Worm (Caenorhabditis elegans) whole organism, L1 larva: ENCODE results near the gene C06C3.10.
A peak's percentile ranks its signal among the peaks of the same experiment; 100 is the strongest.

Source experiments
- C34B4.2 ChIP-seq: sonication (generic microtip); optimal IDR thresholded peaks from 2 replicates; lab custom pipeline; 2017; ENCODE audit warnings: mild to moderate bottlenecking, missing genetic modification characterization, missing compliant biosample characterization
- F16B12.6 ChIP-seq: fragments of 150-350 bp; optimal IDR thresholded peaks from 2 replicates; lab custom pipeline; 2014; ENCODE audit warnings: missing biosample characterization, missing genetic modification characterization
- Y116A8C.19 ChIP-seq: sonication (generic microtip); optimal IDR thresholded peaks from 2 replicates; lab custom pipeline; 2016; ENCODE audit warnings: missing compliant biosample characterization, missing genetic modification characterization, borderline replicate concordance
- alr-1 ChIP-seq: fragments of 200-800 bp; sonication (Bioruptor generic); optimal IDR thresholded peaks from 2 replicates; lab custom pipeline; 2018; ENCODE audit warnings: borderline replicate concordance, mild to moderate bottlenecking, missing genetic modification characterization, missing compliant biosample characterization
- aly-2 ChIP-seq: fragments of 150-350 bp; optimal IDR thresholded peaks from 2 replicates; lab custom pipeline; 2014; ENCODE audit warnings: missing biosample characterization, missing genetic modification characterization
- ama-1 ChIP-seq: fragments of 150-350 bp; optimal IDR thresholded peaks from 2 replicates; lab custom pipeline; 2014
- ceh-63 ChIP-seq: fragments of 200-800 bp; sonication (Bioruptor generic); optimal IDR thresholded peaks from 2 replicates; lab custom pipeline; 2018; ENCODE audit warnings: mild to moderate bottlenecking, missing genetic modification characterization, missing compliant biosample characterization
- ceh-88 ChIP-seq: fragments of 200-800 bp; sonication (Bioruptor generic); IDR thresholded peaks from 2 replicates; pipeline ENCODE4 v1.3.6; 2022; ENCODE audit warnings: missing genetic modification characterization, missing compliant biosample characterization
- ceh-90 ChIP-seq: sonication (generic microtip); optimal IDR thresholded peaks from 2 replicates; lab custom pipeline; 2016; ENCODE audit warnings: missing genetic modification characterization, missing compliant biosample characterization
- ces-1 ChIP-seq: fragments of 150-350 bp; optimal IDR thresholded peaks from 2 replicates; lab custom pipeline; 2014; ENCODE audit warnings: missing biosample characterization, missing genetic modification reagents, missing genetic modification characterization
- dpl-1 ChIP-seq, 3 experiments: fragments of 150-350 bp in 2 of 3; sonication (generic microtip) in 1 of 3; optimal IDR thresholded peaks; 2 replicates each; lab custom pipeline; 2014 to 2017; ENCODE audit warnings: missing biosample characterization in 3 of 3, missing genetic modification characterization in 3 of 3, missing genetic modification reagents in 3 of 3
- dsc-1 ChIP-seq: sonication (generic microtip); optimal IDR thresholded peaks from 2 replicates; lab custom pipeline; 2016; ENCODE audit warnings: mild to moderate bottlenecking, missing genetic modification characterization, missing compliant biosample characterization
- efl-3 ChIP-seq: fragments of 200-800 bp; sonication (Bioruptor generic); optimal IDR thresholded peaks from 2 replicates; lab custom pipeline; 2018; ENCODE audit warnings: mild to moderate bottlenecking, missing genetic modification characterization, missing compliant biosample characterization
- egl-27 ChIP-seq, 2 experiments: fragments of 150-350 bp in 1 of 2; sonication (generic microtip); optimal IDR thresholded peaks; 3 replicates each; lab custom pipeline; 2017 to 2018; ENCODE audit warnings: missing biosample characterization in 2 of 2, missing genetic modification characterization in 2 of 2, missing genetic modification reagents in 2 of 2
- elt-3 ChIP-seq, 6 experiments: fragments of 150-350 bp in 1 of 6; sonication (generic microtip); optimal IDR thresholded peaks; 2 replicates each; lab custom pipeline; 2017 to 2018; ENCODE audit warnings: missing biosample characterization in 6 of 6, missing genetic modification characterization in 6 of 6, inconsistent platforms in 1 of 6
- ets-5 ChIP-seq: fragments of 200-800 bp; sonication (Bioruptor generic); IDR thresholded peaks from 2 replicates; pipeline ENCODE4 v1.3.6; 2022; ENCODE audit warnings: missing genetic modification characterization, missing compliant biosample characterization
- fkh-10 ChIP-seq: sonication (generic microtip); optimal IDR thresholded peaks from 2 replicates; lab custom pipeline; 2017; ENCODE audit warnings: missing biosample characterization, missing genetic modification reagents, missing genetic modification characterization
- fkh-8 ChIP-seq: sonication (generic microtip); optimal IDR thresholded peaks from 2 replicates; lab custom pipeline; 2016; ENCODE audit warnings: mild to moderate bottlenecking, missing genetic modification characterization, missing compliant biosample characterization
- fos-1 ChIP-seq: fragments of 150-350 bp; optimal IDR thresholded peaks from 2 replicates; lab custom pipeline; 2014; ENCODE audit warnings: missing biosample characterization, missing genetic modification characterization
- hlh-17 ChIP-seq: fragments of 200-800 bp; sonication (Bioruptor generic); optimal IDR thresholded peaks from 2 replicates; lab custom pipeline; 2018; ENCODE audit warnings: missing genetic modification characterization, mild to moderate bottlenecking, missing compliant biosample characterization, moderate library complexity, borderline replicate concordance
- hpl-2 ChIP-seq: fragments of 150-350 bp; optimal IDR thresholded peaks from 2 replicates; lab custom pipeline; 2014; ENCODE audit warnings: missing biosample characterization, missing genetic modification reagents, missing genetic modification characterization
- irx-1 ChIP-seq: sonication (generic microtip); optimal IDR thresholded peaks from 2 replicates; lab custom pipeline; 2016; ENCODE audit warnings: missing genetic modification characterization, missing compliant biosample characterization
- lin-13 ChIP-seq: fragments of 150-350 bp; optimal IDR thresholded peaks from 2 replicates; lab custom pipeline; 2014; ENCODE audit warnings: missing biosample characterization, missing genetic modification reagents, missing genetic modification characterization
- lin-14 ChIP-seq: fragments of 200-800 bp; sonication (Bioruptor generic); optimal IDR thresholded peaks from 2 replicates; lab custom pipeline; 2018; ENCODE audit warnings: mild to moderate bottlenecking, missing genetic modification characterization, moderate library complexity, missing compliant biosample characterization
- lin-15B ChIP-seq: fragments of 150-350 bp; sonication (generic microtip); optimal IDR thresholded peaks from 3 replicates; lab custom pipeline; 2014; ENCODE audit warnings: missing biosample characterization, missing genetic modification characterization
- lsy-2 ChIP-seq, 2 experiments: fragments of 150-350 bp; optimal IDR thresholded peaks; 2 replicates each; lab custom pipeline; 2014; ENCODE audit warnings: missing biosample characterization in 2 of 2, missing genetic modification characterization in 2 of 2
- mab-9 ChIP-seq: fragments of 200-800 bp; sonication (Bioruptor generic); IDR thresholded peaks from 2 replicates; pipeline ENCODE4 v1.3.6; 2022; ENCODE audit warnings: missing genetic modification reagents, missing genetic modification characterization, missing compliant biosample characterization
- mdl-1 ChIP-seq, 2 experiments: fragments of 150-350 bp; optimal IDR thresholded peaks; 2 replicates each; lab custom pipeline; 2014 to 2017; ENCODE audit warnings: missing biosample characterization in 2 of 2, missing genetic modification characterization in 2 of 2, inconsistent platforms in 1 of 2
- mef-2 ChIP-seq: fragments of 150-350 bp; optimal IDR thresholded peaks from 2 replicates; lab custom pipeline; 2014; ENCODE audit warnings: missing biosample characterization, missing genetic modification characterization
- nhr-11 ChIP-seq: fragments of 150-350 bp; optimal IDR thresholded peaks from 2 replicates; lab custom pipeline; 2014; ENCODE audit warnings: missing biosample characterization, missing genetic modification characterization
- nhr-19 ChIP-seq: fragments of 200-800 bp; sonication (Bioruptor generic); conservative IDR thresholded peaks from 2 replicates; pipeline ENCODE4 v1.3.6; 2022; ENCODE audit warnings: missing genetic modification characterization, missing compliant biosample characterization
- nhr-237 ChIP-seq: fragments of 150-350 bp; optimal IDR thresholded peaks from 2 replicates; lab custom pipeline; 2014; ENCODE audit warnings: missing biosample characterization, missing genetic modification characterization
- nhr-47 ChIP-seq: sonication (generic microtip); optimal IDR thresholded peaks from 2 replicates; lab custom pipeline; 2016; ENCODE audit warnings: mild to moderate bottlenecking, missing genetic modification characterization, moderate library complexity, missing compliant biosample characterization
- nhr-71 ChIP-seq: sonication (generic microtip); optimal IDR thresholded peaks from 2 replicates; lab custom pipeline; 2016; ENCODE audit warnings: mild to moderate bottlenecking, missing genetic modification characterization, moderate library complexity, missing compliant biosample characterization
- nhr-76 ChIP-seq: sonication (generic microtip); optimal IDR thresholded peaks from 2 replicates; lab custom pipeline; 2017; ENCODE audit warnings: missing biosample characterization, missing genetic modification characterization
- nhr-77 ChIP-seq: fragments of 150-350 bp; optimal IDR thresholded peaks from 2 replicates; lab custom pipeline; 2014; ENCODE audit warnings: missing biosample characterization, missing genetic modification characterization
- nhr-84 ChIP-seq: sonication (generic microtip); optimal IDR thresholded peaks from 2 replicates; lab custom pipeline; 2017; ENCODE audit warnings: missing biosample characterization, missing genetic modification characterization
- nhr-85 ChIP-seq: sonication (generic microtip); peaks from one replicate; lab custom pipeline; 2016; ENCODE audit warnings: missing genetic modification characterization, inconsistent platforms, missing compliant biosample characterization
- nhr-90 ChIP-seq: sonication (generic microtip); optimal IDR thresholded peaks from 2 replicates; lab custom pipeline; 2016; ENCODE audit warnings: mild to moderate bottlenecking, missing genetic modification characterization, missing compliant biosample characterization; ENCODE audit not compliant: poor library complexity
- pag-3 ChIP-seq: sonication (generic microtip); optimal IDR thresholded peaks from 2 replicates; lab custom pipeline; 2017; ENCODE audit warnings: missing genetic modification characterization, mild to moderate bottlenecking, missing compliant biosample characterization, antibody characterized with exemption, borderline replicate concordance; ENCODE audit not compliant: insufficient read depth
- pqm-1 ChIP-seq: sonication (generic microtip); optimal IDR thresholded peaks from 3 replicates; lab custom pipeline; 2017; ENCODE audit warnings: missing biosample characterization, missing genetic modification characterization
- rnt-1 ChIP-seq: sonication (generic microtip); optimal IDR thresholded peaks from 2 replicates; lab custom pipeline; 2016; ENCODE audit warnings: mild to moderate bottlenecking, missing genetic modification characterization, moderate library complexity, missing compliant biosample characterization
- skn-1 ChIP-seq: fragments of 150-350 bp; optimal IDR thresholded peaks from 2 replicates; lab custom pipeline; 2014; ENCODE audit warnings: missing biosample characterization, missing genetic modification characterization
- snpc-4 ChIP-seq: fragments of 150-350 bp; optimal IDR thresholded peaks from 2 replicates; lab custom pipeline; 2014; ENCODE audit warnings: missing biosample characterization, missing genetic modification characterization
- sox-4 ChIP-seq: sonication (generic microtip); optimal IDR thresholded peaks from 2 replicates; lab custom pipeline; 2016; ENCODE audit warnings: missing genetic modification characterization, missing compliant biosample characterization
- sptf-1 ChIP-seq: fragments of 150-350 bp; optimal IDR thresholded peaks from 2 replicates; lab custom pipeline; 2014; ENCODE audit warnings: missing biosample characterization, missing genetic modification characterization
- sup-37 ChIP-seq: fragments of 200-800 bp; sonication (Bioruptor generic); optimal IDR thresholded peaks from 2 replicates; lab custom pipeline; 2018; ENCODE audit warnings: mild to moderate bottlenecking, missing genetic modification characterization, missing compliant biosample characterization
- swsn-7 ChIP-seq: sonication (generic microtip); optimal IDR thresholded peaks from 2 replicates; lab custom pipeline; 2016; ENCODE audit warnings: missing genetic modification characterization, missing compliant biosample characterization
- tbx-2 ChIP-seq: sonication (generic microtip); optimal IDR thresholded peaks from 2 replicates; lab custom pipeline; 2016; ENCODE audit warnings: missing genetic modification characterization, missing compliant biosample characterization
- zip-4 ChIP-seq: fragments of 200-800 bp; sonication (Bioruptor generic); optimal IDR thresholded peaks from 2 replicates; lab custom pipeline; 2018; ENCODE audit warnings: mild to moderate bottlenecking, missing genetic modification characterization, moderate library complexity, missing compliant biosample characterization
- ztf-11 ChIP-seq, 2 experiments: sonication (generic microtip); optimal IDR thresholded peaks; 2 replicates each; lab custom pipeline; 2016 to 2017; ENCODE audit warnings: missing genetic modification characterization in 2 of 2, missing biosample characterization in 1 of 2, missing compliant biosample characterization in 1 of 2
- ztf-4 ChIP-seq: fragments of 150-350 bp; optimal IDR thresholded peaks from 2 replicates; lab custom pipeline; 2014; ENCODE audit warnings: missing biosample characterization, missing genetic modification characterization

C06C3.10 gene

ce11 chrII:9356723-9357122, 20.3 kb downstream of the C06C3.10 start (continued):
- TF ChIP-seq sup-37 (GFP tag; lab: Kevin White, UChicago) (no peak), pag-3 (no peak), mef-2 (no peak), skn-1 (tag; lab: Kevin White, UChicago) (peak; percentile 34), ceh-88 (no peak), snpc-4 (tag; lab: Kevin White, UChicago) (no peak), aly-2 (tag; lab: Kevin White, UChicago) (no peak), lin-15B (tag; lab: Kevin White, UChicago) (no peak), ceh-63 (GFP tag; lab: Kevin White, UChicago) (no peak), ama-1 (lab: Kevin White, UChicago) (no peak), elt-3 (tag; optimal IDR thresholded peaks at IDR 0.05; lab: Kevin White, UChicago) (peak in 1 of 6 experiments; percentile 60), irx-1 (no peak), hlh-17 (no peak), mab-9 (no peak), ceh-90 (no peak), ces-1 (GFP tag; lab: Kevin White, UChicago) (no peak), ets-5 (GFP tag; lab: Robert Waterston, UW) (no peak), nhr-85 (tag; lab: Kevin White, UChicago) (peak; percentile 79), sox-4 (tag; lab: Kevin White, UChicago) (no peak), nhr-11 (no peak), lin-14 (GFP tag; lab: Kevin White, UChicago) (peak; percentile 91), fos-1 (no peak), efl-3 (no peak), swsn-7 (peak; percentile 35), hpl-2 (GFP tag; lab: Kevin White, UChicago) (no peak), egl-27 (tag; optimal IDR thresholded peaks at IDR 0.05; lab: Kevin White, UChicago) (peak in 1 of 2 experiments; percentile 51), pqm-1 (tag; lab: Kevin White, UChicago) (no peak), Y116A8C.19 (tag; lab: Kevin White, UChicago) (no peak), tbx-2 (peak; percentile 5), F16B12.6 (tag; lab: Kevin White, UChicago) (no peak), C34B4.2 (tag; lab: Kevin White, UChicago) (no peak)

- TF ChIP-seq nhr-84 (no peak), zip-4 (GFP tag; lab: Kevin White, UChicago) (no peak), lin-14 (GFP tag; lab: Kevin White, UChicago) (peak; percentile 27), dsc-1 (tag; lab: Kevin White, UChicago) (no peak), dpl-1 (GFP tag; optimal IDR thresholded peaks at IDR 0.05; lab: Kevin White, UChicago) (peak in 2 of 3 experiments; percentile 0 to 46), ces-1 (GFP tag; lab: Kevin White, UChicago) (no peak), fkh-10 (GFP tag; lab: Kevin White, UChicago) (no peak), F16B12.6 (tag; lab: Kevin White, UChicago) (no peak), rnt-1 (no peak), nhr-71 (peak; percentile 31), skn-1 (tag; lab: Kevin White, UChicago) (no peak), ztf-4 (no peak), nhr-76 (tag; lab: Kevin White, UChicago) (no peak), ztf-11 (tag; optimal IDR thresholded peaks at IDR 0.05; lab: Kevin White, UChicago) (no peak), nhr-47 (tag; lab: Kevin White, UChicago) (no peak), lin-13 (GFP tag; lab: Kevin White, UChicago) (no peak), lsy-2 (tag; optimal IDR thresholded peaks at IDR 0.05; lab: Kevin White, UChicago) (peak; percentile 26 to 53), nhr-90 (tag; lab: Kevin White, UChicago) (no peak), ceh-88 (no peak), efl-3 (no peak), ceh-90 (no peak), sox-4 (tag; lab: Kevin White, UChicago) (no peak), nhr-85 (tag; lab: Kevin White, UChicago) (no peak), sptf-1 (no peak), fkh-8 (no peak), mef-2 (no peak), mdl-1 (tag; optimal IDR thresholded peaks at IDR 0.05; lab: Kevin White, UChicago) (no peak), alr-1 (no peak), nhr-237 (tag; lab: Kevin White, UChicago) (no peak), nhr-19 (GFP tag; lab: Robert Waterston, UW) (no peak), nhr-77 (tag; lab: Kevin White, UChicago) (no peak), ets-5 (GFP tag; lab: Robert Waterston, UW) (no peak), fos-1 (no peak)
Measured at ce11 chrII:9352669-9353068, 24.4 kb downstream of the C06C3.10 start, which contains the start of the genes sdhb-1 and cup-15. Gene sdhb-1 (minus strand): TSS chrII:9352731. Gene cup-15 (plus strand): TSS chrII:9353000.
